Fruit fly (Drosophila melanogaster) whole organism, embryonic: ENCODE measurements around the gene P58IPK.

Experiments used
- CG14860 ChIP-seq: fragments of 200-800 bp; sonication (Bioruptor generic); IDR thresholded peaks from 3 replicates; pipeline ENCODE4 v1.3.6; 2022; ENCODE audit warnings: missing biosample characterization, missing genetic modification characterization; ENCODE audit not compliant: partially characterized antibody
- CG15696 ChIP-seq: fragments of 200-800 bp; sonication (Bioruptor generic); optimal IDR thresholded peaks from 2 replicates; lab custom pipeline; 2019; ENCODE audit warnings: missing biosample characterization, mild to moderate bottlenecking, missing genetic modification characterization, moderate library complexity
- CG16815 ChIP-seq: fragments of 200-800 bp; sonication (Bioruptor generic); optimal IDR thresholded peaks from 3 replicates; lab custom pipeline; 2017; ENCODE audit warnings: missing biosample characterization, mild to moderate bottlenecking, missing genetic modification characterization
- CG17385 ChIP-seq: fragments of 200-800 bp; sonication (Bioruptor generic); optimal IDR thresholded peaks from 3 replicates; lab custom pipeline; 2018; ENCODE audit warnings: missing biosample characterization, mild to moderate bottlenecking, missing genetic modification characterization
- CG18619 ChIP-seq: fragments of 200-800 bp; sonication (Bioruptor generic); optimal IDR thresholded peaks from 3 replicates; lab custom pipeline; 2017; ENCODE audit warnings: missing biosample characterization, mild to moderate bottlenecking, missing genetic modification characterization
- CG2116 ChIP-seq: fragments of 200-800 bp; sonication (Bioruptor generic); optimal IDR thresholded peaks from 3 replicates; lab custom pipeline; 2018; ENCODE audit warnings: missing biosample characterization, mild to moderate bottlenecking, missing genetic modification characterization
- CG30431 ChIP-seq: fragments of 200-800 bp; sonication (Bioruptor generic); optimal IDR thresholded peaks from 2 replicates; lab custom pipeline; 2017; ENCODE audit warnings: missing biosample characterization, missing genetic modification characterization
- CG33213 ChIP-seq: fragments of 200-800 bp; sonication (Bioruptor generic); optimal IDR thresholded peaks from 3 replicates; lab custom pipeline; 2016; ENCODE audit warnings: missing biosample characterization, missing genetic modification characterization
- CG4617 ChIP-seq: fragments of 200-800 bp; sonication (Bioruptor generic); optimal IDR thresholded peaks from 3 replicates; lab custom pipeline; 2016; ENCODE audit warnings: missing biosample characterization, missing genetic modification characterization, borderline replicate concordance
- CG4730 ChIP-seq: fragments of 200-800 bp; sonication (Bioruptor generic); IDR thresholded peaks from 2 replicates; pipeline ENCODE4 v1.3.6; 2022; ENCODE audit warnings: missing biosample characterization, missing genetic modification characterization
- CG7357 ChIP-seq: fragments of 200-800 bp; sonication (Bioruptor generic); IDR thresholded peaks from 3 replicates; pipeline ENCODE4 v1.3.6; 2022; ENCODE audit warnings: missing biosample characterization, missing genetic modification characterization
- CG7786 ChIP-seq: fragments of 200-800 bp; sonication (Bioruptor generic); optimal IDR thresholded peaks from 2 replicates; lab custom pipeline; 2016; ENCODE audit warnings: missing biosample characterization, missing genetic modification characterization
- CG8089 ChIP-seq: fragments of 200-800 bp; sonication (Bioruptor generic); optimal IDR thresholded peaks from 3 replicates; lab custom pipeline; 2016; ENCODE audit warnings: missing biosample characterization, missing genetic modification characterization
- CG8290 ChIP-seq, 3 experiments: fragments of 200-800 bp; sonication (Bioruptor generic); optimal IDR thresholded peaks; 2 replicates each; lab custom pipeline; 2016 to 2019; ENCODE audit warnings: missing biosample characterization in 3 of 3, missing genetic modification characterization in 3 of 3, mild to moderate bottlenecking in 2 of 3, moderate library complexity in 1 of 3
- CG8478 ChIP-seq: fragments of >200 bp; optimal IDR thresholded peaks from 2 replicates; lab custom pipeline; 2018
- CG8924 ChIP-seq: fragments of 200-800 bp; optimal IDR thresholded peaks from 3 replicates; lab custom pipeline; 2019; ENCODE audit warnings: missing biosample characterization, mild to moderate bottlenecking, missing genetic modification characterization, moderate library complexity
- CG8944 ChIP-seq: fragments of 200-800 bp; sonication (Bioruptor generic); optimal IDR thresholded peaks from 3 replicates; lab custom pipeline; 2016; ENCODE audit warnings: missing biosample characterization, missing genetic modification characterization
- CG9437 ChIP-seq: fragments of 200-800 bp; sonication (Bioruptor generic); optimal IDR thresholded peaks from 2 replicates; lab custom pipeline; 2018; ENCODE audit warnings: missing biosample characterization, mild to moderate bottlenecking, missing genetic modification characterization
- D19A ChIP-seq: fragments of 200-800 bp; optimal IDR thresholded peaks from 3 replicates; lab custom pipeline; 2019; ENCODE audit warnings: missing biosample characterization, mild to moderate bottlenecking, missing genetic modification characterization, moderate library complexity
- Dll ChIP-seq: fragments of 200-800 bp; sonication (Bioruptor generic); IDR thresholded peaks from 4 replicates; pipeline ENCODE4 v1.3.6; 2022; ENCODE audit warnings: missing biosample characterization, missing genetic modification characterization; ENCODE audit not compliant: partially characterized antibody
- Elba2 ChIP-seq: fragments of 200-800 bp; sonication (Bioruptor generic); optimal IDR thresholded peaks from 3 replicates; lab custom pipeline; 2016; ENCODE audit warnings: missing biosample characterization, missing genetic modification characterization
- Fer1 ChIP-seq: fragments of 200-800 bp; sonication (Bioruptor generic); optimal IDR thresholded peaks from 2 replicates; lab custom pipeline; 2017; ENCODE audit warnings: missing biosample characterization, mild to moderate bottlenecking, missing genetic modification characterization
- Lpt ChIP-seq: fragments of >200 bp; optimal IDR thresholded peaks from 2 replicates; lab custom pipeline; 2018; ENCODE audit warnings: missing biosample characterization, missing genetic modification characterization
- MTF-1 ChIP-seq: fragments of 200-800 bp; sonication (Bioruptor generic); optimal IDR thresholded peaks from 2 replicates; lab custom pipeline; 2018; ENCODE audit warnings: missing biosample characterization, mild to moderate bottlenecking, missing genetic modification characterization, borderline replicate concordance
- NC2β ChIP-seq: fragments of 200-800 bp; sonication (Bioruptor generic); optimal IDR thresholded peaks from 2 replicates; lab custom pipeline; 2016; ENCODE audit warnings: missing biosample characterization, missing genetic modification characterization
- Neu2 ChIP-seq: fragments of 200-800 bp; sonication (Bioruptor generic); optimal IDR thresholded peaks from 3 replicates; lab custom pipeline; 2016; ENCODE audit warnings: missing biosample characterization, missing genetic modification characterization, borderline replicate concordance
- Ravus ChIP-seq: fragments of 200-800 bp; sonication (Bioruptor generic); IDR thresholded peaks from 2 replicates; pipeline ENCODE4 v1.3.6; 2022; ENCODE audit warnings: missing biosample characterization, missing genetic modification characterization
- Rfx ChIP-seq: fragments of 200-800 bp; sonication (Bioruptor generic); IDR thresholded peaks from 2 replicates; pipeline ENCODE4 v1.3.6; 2022; ENCODE audit warnings: missing biosample characterization, missing genetic modification characterization
- Side ChIP-seq: fragments of 200-800 bp; sonication (Bioruptor generic); optimal IDR thresholded peaks from 2 replicates; lab custom pipeline; 2016; ENCODE audit warnings: missing biosample characterization, missing genetic modification characterization
- Ssrp ChIP-seq: fragments of 200-800 bp; sonication (Bioruptor generic); optimal IDR thresholded peaks from 2 replicates; lab custom pipeline; 2018; ENCODE audit warnings: missing biosample characterization, mild to moderate bottlenecking, missing genetic modification characterization, moderate library complexity
- cwo ChIP-seq: fragments of 200-800 bp; sonication (Bioruptor generic); optimal IDR thresholded peaks from 3 replicates; lab custom pipeline; 2017; ENCODE audit warnings: missing biosample characterization, missing genetic modification characterization, mild to moderate bottlenecking, moderate library complexity, missing genetic modification reagents
- dimm ChIP-seq: fragments of 200-800 bp; sonication (Bioruptor generic); IDR thresholded peaks from 2 replicates; pipeline ENCODE4 v1.3.6; 2022; ENCODE audit warnings: missing biosample characterization, missing genetic modification characterization
- esg ChIP-seq: fragments of 200-800 bp; sonication (Bioruptor generic); conservative IDR thresholded peaks from 2 replicates; pipeline ENCODE4 v1.3.6; 2022; ENCODE audit warnings: missing biosample characterization, missing genetic modification characterization
- fd3F ChIP-seq: fragments of 200-800 bp; sonication (Bioruptor generic); optimal IDR thresholded peaks from 2 replicates; lab custom pipeline; 2018; ENCODE audit warnings: missing biosample characterization, mild to moderate bottlenecking, missing genetic modification characterization, moderate library complexity
- fd64A ChIP-seq: fragments of 200-800 bp; sonication (Bioruptor generic); optimal IDR thresholded peaks from 3 replicates; lab custom pipeline; 2018; ENCODE audit warnings: missing biosample characterization, mild to moderate bottlenecking, missing genetic modification characterization
- gt ChIP-seq: fragments of 200-800 bp; sonication (Bioruptor generic); IDR thresholded peaks from 2 replicates; pipeline ENCODE4 v1.3.6; 2022; ENCODE audit warnings: missing biosample characterization, missing genetic modification characterization
- ham ChIP-seq: fragments of 200-800 bp; sonication (Bioruptor generic); IDR thresholded peaks from 2 replicates; pipeline ENCODE4 v1.3.6; 2022; ENCODE audit warnings: missing biosample characterization, missing genetic modification characterization
- jumu ChIP-seq: fragments of 200-800 bp; sonication (Bioruptor generic); optimal IDR thresholded peaks from 3 replicates; lab custom pipeline; 2016; ENCODE audit warnings: missing biosample characterization, missing genetic modification characterization
- kah ChIP-seq: fragments of 200-800 bp; sonication (Bioruptor generic); optimal IDR thresholded peaks from 2 replicates; lab custom pipeline; 2018; ENCODE audit warnings: missing biosample characterization, mild to moderate bottlenecking, missing genetic modification characterization
- ken ChIP-seq: fragments of 200-800 bp; sonication (Bioruptor generic); IDR thresholded peaks from 3 replicates; pipeline ENCODE4 v1.3.6; 2022; ENCODE audit warnings: missing biosample characterization, missing genetic modification characterization
- maf-S ChIP-seq: fragments of 200-800 bp; sonication (Bioruptor generic); optimal IDR thresholded peaks from 2 replicates; lab custom pipeline; 2016; ENCODE audit warnings: missing biosample characterization, missing genetic modification characterization
- odd ChIP-seq: fragments of 200-800 bp; sonication (Bioruptor generic); optimal IDR thresholded peaks from 2 replicates; lab custom pipeline; 2017; ENCODE audit warnings: missing biosample characterization, mild to moderate bottlenecking, missing genetic modification characterization
- prd ChIP-seq, 3 experiments: fragments of >200 bp in 2 of 3; fragments of 200-800 bp in 1 of 3; sonication (Bioruptor generic) in 1 of 3; optimal IDR thresholded peaks in 2 of 3; IDR thresholded peaks in 1 of 3; 2 replicates in 2 of 3; 3 replicates in 1 of 3; pipeline versions ENCODE4 v1.3.6 to Lab custom; 2017 to 2022; ENCODE audit warnings: missing biosample characterization in 1 of 3, missing genetic modification characterization in 1 of 3
- psq ChIP-seq: fragments of 200-800 bp; sonication (Bioruptor generic); optimal IDR thresholded peaks from 2 replicates; lab custom pipeline; 2017; ENCODE audit warnings: missing biosample characterization, missing genetic modification characterization
- sc ChIP-seq, 3 experiments: fragments of >200 bp in 2 of 3; fragments of 200-800 bp in 1 of 3; sonication (Bioruptor generic) in 1 of 3; optimal IDR thresholded peaks; 2 replicates in 2 of 3; 3 replicates in 1 of 3; lab custom pipeline; 2017; ENCODE audit warnings: mild to moderate bottlenecking in 1 of 3, missing biosample characterization in 1 of 3, missing genetic modification characterization in 1 of 3, missing genetic modification reagents in 1 of 3
- slp2 ChIP-seq: fragments of 200-800 bp; sonication (Bioruptor generic); optimal IDR thresholded peaks from 2 replicates; lab custom pipeline; 2016; ENCODE audit warnings: missing biosample characterization, missing genetic modification characterization
- so ChIP-seq: fragments of 200-800 bp; sonication (Bioruptor generic); IDR thresholded peaks from 3 replicates; pipeline ENCODE4 v1.3.6; 2022; ENCODE audit warnings: missing biosample characterization, missing genetic modification characterization
- ssp ChIP-seq: fragments of 200-800 bp; sonication (Bioruptor generic); IDR thresholded peaks from 2 replicates; pipeline ENCODE4 v1.3.6; 2022; ENCODE audit warnings: missing biosample characterization, missing genetic modification characterization
- tap ChIP-seq: fragments of 200-800 bp; optimal IDR thresholded peaks from 3 replicates; lab custom pipeline; 2019; ENCODE audit warnings: missing biosample characterization, mild to moderate bottlenecking, missing genetic modification characterization, moderate library complexity
- trh ChIP-seq: fragments of 200-800 bp; sonication (Bioruptor generic); optimal IDR thresholded peaks from 2 replicates; lab custom pipeline; 2016; ENCODE audit warnings: missing biosample characterization, missing genetic modification characterization

Gene P58IPK

dm6 chr3R:9630053-9630632 is 43.4 kb downstream of the P58IPK start (continued):
- TF ChIP-seq CG8944 (GFP tag; lab: Kevin White, UChicago), result no peak
- no peak for TF ChIP-seq slp2 (GFP tag; lab: Kevin White, UChicago)
- no peak for TF ChIP-seq NC2β (GFP tag; lab: Kevin White, UChicago)
- TF ChIP-seq dimm (GFP tag; lab: Robert Waterston, UW), result no peak
- TF ChIP-seq CG8290 (GFP tag; optimal IDR thresholded peaks at IDR 0.05; lab: Kevin White, UChicago), result no peak
- TF ChIP-seq CG8290 (tag; optimal IDR thresholded peaks at IDR 0.05; lab: Kevin White, UChicago), result peak in 1 of 2 experiments; percentile 23
- no peak for TF ChIP-seq CG30431
- TF ChIP-seq CG8089 (GFP tag; lab: Kevin White, UChicago), result no peak
- no peak for TF ChIP-seq ken (GFP tag; lab: Robert Waterston, UW)
- TF ChIP-seq Fer1, result peak; percentile 5
- TF ChIP-seq prd (optimal IDR thresholded peaks at IDR 0.05; lab: Kevin White, UChicago), result no peak
- no peak for TF ChIP-seq prd (GFP tag; IDR thresholded peaks at IDR 0.05; lab: Robert Waterston, UW)
- TF ChIP-seq Lpt (GFP tag; lab: Kevin White, UChicago), result no peak
- no peak for TF ChIP-seq Dll (GFP tag; lab: Robert Waterston, UW)
- no peak for TF ChIP-seq ham (GFP tag; lab: Robert Waterston, UW)
- TF ChIP-seq D19A, result no peak
- TF ChIP-seq CG4730 (GFP tag; lab: Robert Waterston, UW), result no peak
- TF ChIP-seq kah (GFP tag; lab: Kevin White, UChicago), result peak; percentile 85
- no peak for TF ChIP-seq CG14860 (GFP tag; lab: Robert Waterston, UW)
- no peak for TF ChIP-seq CG4617
- TF ChIP-seq CG18619 (GFP tag; lab: Kevin White, UChicago), result no peak
- TF ChIP-seq Elba2 (GFP tag; lab: Kevin White, UChicago), result no peak
- TF ChIP-seq CG8478 (lab: Kevin White, UChicago), result no peak
- TF ChIP-seq CG7357 (GFP tag; lab: Robert Waterston, UW), result no peak
- TF ChIP-seq cwo (GFP tag; lab: Kevin White, UChicago), result peak; percentile 13
- no peak for TF ChIP-seq gt (GFP tag; lab: Robert Waterston, UW)
- no peak for TF ChIP-seq CG33213 (GFP tag; lab: Kevin White, UChicago)
- no peak for TF ChIP-seq CG15696 (tag; lab: Kevin White, UChicago)
- TF ChIP-seq CG2116 (GFP tag; lab: Kevin White, UChicago), result no peak
- TF ChIP-seq jumu, result no peak
- no peak for TF ChIP-seq MTF-1 (GFP tag; lab: Kevin White, UChicago)
- TF ChIP-seq fd64A (GFP tag; lab: Kevin White, UChicago), result no peak
- no peak for TF ChIP-seq odd
- no peak for TF ChIP-seq Rfx (GFP tag; lab: Robert Waterston, UW)
- TF ChIP-seq Side (GFP tag; lab: Kevin White, UChicago), result no peak
- TF ChIP-seq so (GFP tag; lab: Robert Waterston, UW), result no peak
- no peak for TF ChIP-seq ssp (GFP tag; lab: Robert Waterston, UW)
- TF ChIP-seq esg (GFP tag; lab: Robert Waterston, UW), result no peak
- TF ChIP-seq Neu2 (GFP tag; lab: Kevin White, UChicago), result no peak
- peak; percentile 5 for TF ChIP-seq CG7786
- TF ChIP-seq trh (GFP tag; lab: Kevin White, UChicago), result no peak
- no peak for TF ChIP-seq CG16815 (GFP tag; lab: Kevin White, UChicago)
- no peak for TF ChIP-seq CG9437 (GFP tag; lab: Kevin White, UChicago)
- no peak for TF ChIP-seq maf-S (GFP tag; lab: Kevin White, UChicago)
- no peak for TF ChIP-seq tap (tag; lab: Kevin White, UChicago)
- no peak for TF ChIP-seq sc (optimal IDR thresholded peaks at IDR 0.05; lab: Kevin White, UChicago)
- TF ChIP-seq sc (GFP tag; optimal IDR thresholded peaks at IDR 0.05; lab: Kevin White, UChicago), result no peak
- TF ChIP-seq fd3F (GFP tag; lab: Kevin White, UChicago), result no peak
- TF ChIP-seq CG8924 (tag; lab: Kevin White, UChicago), result no peak
- peak; percentile 34 for TF ChIP-seq psq (GFP tag; lab: Kevin White, UChicago)
- peak; percentile 98 for TF ChIP-seq CG17385 (GFP tag; lab: Kevin White, UChicago)
- no peak for TF ChIP-seq Ravus
- peak; percentile 9 for TF ChIP-seq Ssrp (tag; lab: Kevin White, UChicago)
